Fruit fly (Drosophila melanogaster) whole organism, prepupa: ENCODE results near the gene drl.
A peak's percentile ranks its signal among the peaks of the same experiment; 100 is the strongest.

Source experiments
- Blimp-1 ChIP-seq: fragments of 200-800 bp; sonication (Bioruptor generic); optimal IDR thresholded peaks from 3 replicates; lab custom pipeline; 2017; ENCODE audit warnings: missing biosample characterization, missing genetic modification characterization, mild to moderate bottlenecking, moderate library complexity, missing genetic modification reagents
- CG11294 ChIP-seq: fragments of 200-800 bp; sonication (Bioruptor generic); IDR thresholded peaks from 2 replicates; pipeline ENCODE4 v1.3.6; 2022; ENCODE audit warnings: missing biosample characterization, missing genetic modification characterization
- CG11762 ChIP-seq: fragments of 200-800 bp; sonication (Bioruptor generic); optimal IDR thresholded peaks from 3 replicates; lab custom pipeline; 2016; ENCODE audit warnings: missing biosample characterization, missing genetic modification characterization; ENCODE audit not compliant: insufficient read depth
- CG11902 ChIP-seq: fragments of 200-800 bp; sonication (Bioruptor generic); optimal IDR thresholded peaks from 3 replicates; lab custom pipeline; 2016; ENCODE audit warnings: missing biosample characterization, missing genetic modification characterization
- CG15336 ChIP-seq: fragments of 200-800 bp; sonication (Bioruptor generic); IDR thresholded peaks from 2 replicates; pipeline ENCODE4 v1.3.6; 2022; ENCODE audit warnings: missing biosample characterization, missing genetic modification characterization
- CG1621 ChIP-seq: fragments of 200-800 bp; sonication (Bioruptor generic); optimal IDR thresholded peaks from 3 replicates; lab custom pipeline; 2018; ENCODE audit warnings: missing biosample characterization, mild to moderate bottlenecking, missing genetic modification characterization
- CG31627 ChIP-seq: fragments of 200-800 bp; sonication (Bioruptor generic); optimal IDR thresholded peaks from 3 replicates; lab custom pipeline; 2016; ENCODE audit warnings: missing biosample characterization, missing genetic modification characterization
- CG32006 ChIP-seq: fragments of 200-800 bp; sonication (Bioruptor generic); optimal IDR thresholded peaks from 3 replicates; lab custom pipeline; 2017; ENCODE audit warnings: missing biosample characterization, mild to moderate bottlenecking, missing genetic modification characterization
- CG34406 ChIP-seq: fragments of 200-800 bp; sonication (Bioruptor generic); optimal IDR thresholded peaks from 3 replicates; lab custom pipeline; 2016; ENCODE audit warnings: missing biosample characterization, missing genetic modification characterization
- CG4318 ChIP-seq: fragments of 200-800 bp; sonication (Bioruptor generic); optimal IDR thresholded peaks from 3 replicates; lab custom pipeline; 2017; ENCODE audit warnings: missing biosample characterization, mild to moderate bottlenecking, missing genetic modification characterization
- CG6163 ChIP-seq: fragments of 200-800 bp; sonication (Bioruptor generic); IDR thresholded peaks from 3 replicates; pipeline ENCODE4 v1.3.6; 2022; ENCODE audit warnings: missing biosample characterization, missing genetic modification characterization
- CG6276 ChIP-seq: fragments of 200-800 bp; sonication (Bioruptor generic); optimal IDR thresholded peaks from 2 replicates; lab custom pipeline; 2017; ENCODE audit warnings: missing biosample characterization, mild to moderate bottlenecking, missing genetic modification characterization
- CG6792 ChIP-seq: fragments of 200-800 bp; sonication (Bioruptor generic); optimal IDR thresholded peaks from 3 replicates; lab custom pipeline; 2016; ENCODE audit warnings: missing biosample characterization, missing genetic modification characterization
- CG6808 ChIP-seq: fragments of 200-800 bp; sonication (Bioruptor generic); optimal IDR thresholded peaks from 3 replicates; lab custom pipeline; 2017; ENCODE audit warnings: missing biosample characterization, missing genetic modification characterization, mild to moderate bottlenecking, moderate library complexity, missing genetic modification reagents
- CG7368 ChIP-seq: fragments of 200-800 bp; sonication (Bioruptor generic); optimal IDR thresholded peaks from 3 replicates; lab custom pipeline; 2016; ENCODE audit warnings: missing biosample characterization, missing genetic modification characterization
- CG8319 ChIP-seq: fragments of 200-800 bp; sonication (Bioruptor generic); optimal IDR thresholded peaks from 3 replicates; lab custom pipeline; 2016; ENCODE audit warnings: missing biosample characterization, missing genetic modification characterization
- CG9139 ChIP-seq: fragments of 200-800 bp; sonication (Bioruptor generic); optimal IDR thresholded peaks from 3 replicates; lab custom pipeline; 2017; ENCODE audit warnings: missing biosample characterization, mild to moderate bottlenecking, missing genetic modification characterization
- Eip75B ChIP-seq: fragments of 200-800 bp; sonication (Bioruptor generic); optimal IDR thresholded peaks from 3 replicates; lab custom pipeline; 2016; ENCODE audit warnings: missing biosample characterization, missing genetic modification characterization
- Eip78C ChIP-seq: fragments of 200-800 bp; sonication (Bioruptor generic); peaks from one replicate; lab custom pipeline; 2016; ENCODE audit warnings: missing biosample characterization, missing genetic modification characterization
- Eip93F ChIP-seq: fragments of 200-800 bp; sonication (Bioruptor generic); optimal IDR thresholded peaks from 2 replicates; lab custom pipeline; 2016; ENCODE audit warnings: missing biosample characterization, mild to moderate bottlenecking, missing genetic modification characterization
- Ets21C ChIP-seq: fragments of 200-800 bp; sonication (Bioruptor generic); optimal IDR thresholded peaks from 3 replicates; lab custom pipeline; 2016; ENCODE audit warnings: missing biosample characterization, missing genetic modification characterization
- Ets96B ChIP-seq: fragments of 200-800 bp; optimal IDR thresholded peaks from 2 replicates; lab custom pipeline; 2019; ENCODE audit warnings: missing biosample characterization, mild to moderate bottlenecking, missing genetic modification characterization, moderate library complexity
- Gug ChIP-seq: fragments of 200-800 bp; sonication (Bioruptor generic); IDR thresholded peaks from 2 replicates; pipeline ENCODE4 v1.3.6; 2022; ENCODE audit warnings: missing biosample characterization, missing genetic modification characterization
- Hr38 ChIP-seq: sonication (Bioruptor generic); optimal IDR thresholded peaks from 2 replicates; lab custom pipeline; 2016; ENCODE audit warnings: missing biosample characterization, missing genetic modification characterization
- Hr39 ChIP-seq: fragments of 200-800 bp; sonication (Bioruptor generic); optimal IDR thresholded peaks from 2 replicates; lab custom pipeline; 2016; ENCODE audit warnings: missing biosample characterization, missing genetic modification characterization
- Hr4 ChIP-seq: fragments of 200-800 bp; sonication (Bioruptor generic); optimal IDR thresholded peaks from 3 replicates; lab custom pipeline; 2016; ENCODE audit warnings: missing biosample characterization, missing genetic modification characterization
- Met ChIP-seq: fragments of 200-800 bp; sonication (Bioruptor generic); optimal IDR thresholded peaks from 3 replicates; lab custom pipeline; 2016; ENCODE audit warnings: missing biosample characterization, missing genetic modification characterization
- OdsH ChIP-seq: fragments of 200-800 bp; sonication (Bioruptor generic); optimal IDR thresholded peaks from 3 replicates; lab custom pipeline; 2016; ENCODE audit warnings: missing biosample characterization, missing genetic modification characterization
- Smox ChIP-seq: fragments of 200-800 bp; sonication (Bioruptor generic); optimal IDR thresholded peaks from 3 replicates; lab custom pipeline; 2016; ENCODE audit warnings: missing biosample characterization, missing genetic modification characterization
- achi ChIP-seq: fragments of 200-800 bp; sonication (Bioruptor generic); optimal IDR thresholded peaks from 3 replicates; lab custom pipeline; 2016; ENCODE audit warnings: missing biosample characterization, missing genetic modification characterization
- acj6 ChIP-seq: fragments of 200-800 bp; sonication (Bioruptor generic); optimal IDR thresholded peaks from 3 replicates; lab custom pipeline; 2016; ENCODE audit warnings: missing biosample characterization, missing genetic modification characterization
- cyc ChIP-seq: fragments of 200-800 bp; sonication (Bioruptor generic); optimal IDR thresholded peaks from 3 replicates; lab custom pipeline; 2016; ENCODE audit warnings: missing biosample characterization, missing genetic modification characterization
- dac ChIP-seq: fragments of 200-800 bp; sonication (Bioruptor generic); optimal IDR thresholded peaks from 2 replicates; lab custom pipeline; 2017; ENCODE audit warnings: missing biosample characterization, mild to moderate bottlenecking, missing genetic modification characterization
- dsx ChIP-seq: fragments of 200-800 bp; optimal IDR thresholded peaks from 3 replicates; lab custom pipeline; 2019; ENCODE audit warnings: missing biosample characterization, mild to moderate bottlenecking, missing genetic modification characterization, moderate library complexity; ENCODE audit not compliant: poor library complexity, severe bottlenecking
- esn ChIP-seq: fragments of 200-800 bp; sonication (Bioruptor generic); optimal IDR thresholded peaks from 2 replicates; lab custom pipeline; 2016; ENCODE audit warnings: missing biosample characterization, mild to moderate bottlenecking, missing genetic modification characterization, moderate library complexity
- fd59A ChIP-seq: fragments of 200-800 bp; sonication (Bioruptor generic); optimal IDR thresholded peaks from 2 replicates; lab custom pipeline; 2017; ENCODE audit warnings: missing biosample characterization, mild to moderate bottlenecking, missing genetic modification characterization, missing genetic modification reagents
- fkh ChIP-seq: fragments of 200-800 bp; sonication (Bioruptor generic); optimal IDR thresholded peaks from 3 replicates; lab custom pipeline; 2017; ENCODE audit warnings: missing biosample characterization, mild to moderate bottlenecking, missing genetic modification characterization, moderate library complexity
- net ChIP-seq: fragments of 200-800 bp; sonication (Bioruptor generic); optimal IDR thresholded peaks from 3 replicates; lab custom pipeline; 2016; ENCODE audit warnings: missing biosample characterization, missing genetic modification characterization
- salr ChIP-seq, 2 experiments: fragments of 200-800 bp; sonication (Bioruptor generic); optimal IDR thresholded peaks; 3 replicates each; lab custom pipeline; 2016 to 2018; ENCODE audit warnings: missing biosample characterization in 2 of 2, missing genetic modification characterization in 2 of 2, mild to moderate bottlenecking in 1 of 2
- spab ChIP-seq: fragments of 200-800 bp; sonication (Bioruptor generic); optimal IDR thresholded peaks from 2 replicates; lab custom pipeline; 2017; ENCODE audit warnings: missing biosample characterization, mild to moderate bottlenecking, missing genetic modification characterization, missing genetic modification reagents
- ss ChIP-seq, 2 experiments: fragments of 200-800 bp; sonication (Bioruptor generic); optimal IDR thresholded peaks; 2 replicates in 1 of 2; 3 replicates in 1 of 2; lab custom pipeline; 2017 to 2018; ENCODE audit warnings: mild to moderate bottlenecking in 2 of 2, missing biosample characterization in 2 of 2, missing genetic modification characterization in 2 of 2, moderate library complexity in 1 of 2
- svp ChIP-seq: fragments of 200-800 bp; sonication (Bioruptor generic); peaks from one replicate; lab custom pipeline; 2016; ENCODE audit warnings: missing biosample characterization, missing genetic modification characterization
- topi ChIP-seq: fragments of 200-800 bp; sonication (Bioruptor generic); optimal IDR thresholded peaks from 3 replicates; lab custom pipeline; 2016; ENCODE audit warnings: missing biosample characterization, missing genetic modification characterization
- vri ChIP-seq: fragments of 200-800 bp; sonication (Bioruptor generic); optimal IDR thresholded peaks from 3 replicates; lab custom pipeline; 2016; ENCODE audit warnings: missing biosample characterization, mild to moderate bottlenecking, missing genetic modification characterization

drl gene

dm6 chr2L:19196443-19197044 lies 6.4 kb downstream of the drl start (continued):
- TF ChIP-seq CG11902 (GFP tag; lab: Kevin White, UChicago) (peak; percentile 74), achi (peak; percentile 84), spab (GFP tag; lab: Kevin White, UChicago) (peak; percentile 88), CG4318 (GFP tag; lab: Kevin White, UChicago) (peak; percentile 33), svp (GFP tag; lab: Kevin White, UChicago) (peak; percentile 94), CG8319 (peak; percentile 79), Blimp-1 (GFP tag; lab: Kevin White, UChicago) (peak; percentile 66), CG15336 (GFP tag; lab: Robert Waterston, UW) (peak; percentile 71), Hr38 (no peak), CG6276 (GFP tag; lab: Kevin White, UChicago) (peak; percentile 45), Gug (GFP tag; lab: Robert Waterston, UW) (peak; percentile 72), Ets21C (GFP tag; lab: Kevin White, UChicago) (peak; percentile 82), Hr39 (GFP tag; lab: Kevin White, UChicago) (peak; percentile 85), CG11294 (GFP tag; lab: Robert Waterston, UW) (peak; percentile 51), CG1621 (tag; lab: Kevin White, UChicago) (peak; percentile 84), Eip78C (GFP tag; lab: Kevin White, UChicago) (peak; percentile 97), salr (GFP tag; optimal IDR thresholded peaks at IDR 0.05; lab: Kevin White, UChicago) (peak; percentile 58 to 85), CG6792 (peak; percentile 87), Smox (peak; percentile 83), dsx (GFP tag; lab: Kevin White, UChicago) (peak; percentile 71)

dm6 chr2L:19198402-19198801 lies 8.3 kb downstream of the drl start:
- no peak for TF ChIP-seq acj6 (GFP tag; lab: Kevin White, UChicago)
- no peak for TF ChIP-seq achi
- no peak for TF ChIP-seq Ets96B (tag; lab: Kevin White, UChicago)
- no peak for TF ChIP-seq CG31627
- no peak for TF ChIP-seq Smox
- TF ChIP-seq CG11902 (GFP tag; lab: Kevin White, UChicago) = no peak
- TF ChIP-seq ss (GFP tag; optimal IDR thresholded peaks at IDR 0.05; lab: Kevin White, UChicago) = no peak
- no peak for TF ChIP-seq fd59A (GFP tag; lab: Kevin White, UChicago)
- no peak for TF ChIP-seq CG6808 (GFP tag; lab: Kevin White, UChicago)
- TF ChIP-seq salr (GFP tag; optimal IDR thresholded peaks at IDR 0.05; lab: Kevin White, UChicago) = no peak
- TF ChIP-seq Blimp-1 (GFP tag; lab: Kevin White, UChicago) = no peak
- no peak for TF ChIP-seq CG11762 (GFP tag; lab: Kevin White, UChicago)
- TF ChIP-seq CG1621 (tag; lab: Kevin White, UChicago) = no peak
- no peak for TF ChIP-seq Eip93F (GFP tag; lab: Kevin White, UChicago)
- no peak for TF ChIP-seq Met (GFP tag; lab: Kevin White, UChicago)
- no peak for TF ChIP-seq Eip75B (GFP tag; lab: Kevin White, UChicago)
- TF ChIP-seq topi (GFP tag; lab: Kevin White, UChicago) = no peak

DNA sequence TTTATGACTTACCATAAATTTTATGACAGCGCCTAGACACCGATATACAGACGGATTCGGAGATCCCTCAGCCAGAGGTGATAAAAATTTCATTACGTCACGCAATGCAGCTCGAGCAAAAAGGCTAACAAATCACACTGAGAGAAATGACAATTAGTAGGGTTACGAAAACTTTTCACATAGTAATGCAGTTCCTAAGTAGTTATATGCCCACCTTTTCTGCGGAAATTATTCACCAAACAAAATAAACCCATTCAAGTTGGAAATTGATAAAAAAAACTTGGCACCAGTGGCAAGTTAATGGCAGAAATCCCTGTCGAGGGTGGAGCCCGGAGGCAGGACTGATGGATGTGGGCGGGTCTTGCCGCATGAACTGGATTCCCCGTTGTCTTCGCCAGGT lies 10.1 kb downstream of the drl start:
- TF ChIP-seq CG6792 (peak; percentile 20), Eip93F (GFP tag; lab: Kevin White, UChicago) (no peak), dac (no peak), cyc (peak; percentile 43), spab (GFP tag; lab: Kevin White, UChicago) (peak; percentile 45), Hr39 (GFP tag; lab: Kevin White, UChicago) (peak; percentile 53), dsx (GFP tag; lab: Kevin White, UChicago) (peak; percentile 39), vri (peak; percentile 31), CG7368 (GFP tag; lab: Kevin White, UChicago) (peak; percentile 30), Smox (peak; percentile 39), CG9139 (no peak), esn (GFP tag; lab: Kevin White, UChicago) (peak; percentile 53), CG34406 (GFP tag; lab: Kevin White, UChicago) (peak; percentile 28), Blimp-1 (GFP tag; lab: Kevin White, UChicago) (no peak), CG32006 (GFP tag; lab: Kevin White, UChicago) (peak; percentile 6), CG6808 (GFP tag; lab: Kevin White, UChicago) (peak; percentile 27), CG8319 (peak; percentile 17), svp (GFP tag; lab: Kevin White, UChicago) (peak; percentile 60), salr (GFP tag; optimal IDR thresholded peaks at IDR 0.05; lab: Kevin White, UChicago) (no peak), OdsH (GFP tag; lab: Kevin White, UChicago) (peak; percentile 50), net (GFP tag; lab: Kevin White, UChicago) (peak; percentile 43), CG11762 (GFP tag; lab: Kevin White, UChicago) (peak; percentile 42), Hr4 (peak; percentile 16), fkh (GFP tag; lab: Kevin White, UChicago) (no peak), ss (GFP tag; optimal IDR thresholded peaks at IDR 0.05; lab: Kevin White, UChicago) (peak; percentile 15 to 25), achi (peak; percentile 41), fd59A (GFP tag; lab: Kevin White, UChicago) (peak; percentile 45), CG6163 (no peak)
